Fruit fly (Drosophila melanogaster) whole organism, embryonic: ENCODE data around the gene CG13659.

Experiments used
- CG10543 ChIP-seq: fragments of 200-800 bp; sonication (Bioruptor generic); optimal IDR thresholded peaks from 3 replicates; lab custom pipeline; 2017; ENCODE audit warnings: missing biosample characterization, mild to moderate bottlenecking, missing genetic modification characterization, moderate library complexity
- CG10565 ChIP-seq: fragments of 200-800 bp; sonication (Bioruptor generic); optimal IDR thresholded peaks from 3 replicates; lab custom pipeline; 2016; ENCODE audit warnings: missing biosample characterization, mild to moderate bottlenecking, missing genetic modification characterization
- CG17328 ChIP-seq: fragments of 200-800 bp; sonication (Bioruptor generic); IDR thresholded peaks from 2 replicates; pipeline ENCODE4 v1.3.6; 2022; ENCODE audit warnings: missing biosample characterization, missing genetic modification characterization
- CG34376 ChIP-seq: fragments of 200-800 bp; sonication (Bioruptor generic); optimal IDR thresholded peaks from 2 replicates; lab custom pipeline; 2018; ENCODE audit warnings: missing biosample characterization, mild to moderate bottlenecking, missing genetic modification characterization
- D19B ChIP-seq: fragments of 200-800 bp; sonication (Bioruptor generic); optimal IDR thresholded peaks from 2 replicates; lab custom pipeline; 2017; ENCODE audit warnings: missing biosample characterization, mild to moderate bottlenecking, missing genetic modification characterization
- hbn ChIP-seq: fragments of 200-800 bp; sonication (Bioruptor generic); IDR thresholded peaks from 2 replicates; pipeline ENCODE4 v1.3.6; 2022; ENCODE audit warnings: missing biosample characterization, missing genetic modification characterization; ENCODE audit not compliant: partially characterized antibody
- lbe ChIP-seq: fragments of 200-800 bp; sonication (Bioruptor generic); optimal IDR thresholded peaks from 2 replicates; lab custom pipeline; 2016; ENCODE audit warnings: missing biosample characterization, mild to moderate bottlenecking, missing genetic modification characterization
- lilli ChIP-seq: fragments of 200-800 bp; sonication (Bioruptor generic); optimal IDR thresholded peaks from 3 replicates; lab custom pipeline; 2016; ENCODE audit warnings: missing biosample characterization, missing genetic modification characterization
- prd ChIP-seq, 3 experiments: fragments of >200 bp in 2 of 3; fragments of 200-800 bp in 1 of 3; sonication (Bioruptor generic) in 1 of 3; optimal IDR thresholded peaks in 2 of 3; IDR thresholded peaks in 1 of 3; 2 replicates in 2 of 3; 3 replicates in 1 of 3; pipeline versions ENCODE4 v1.3.6 to Lab custom; 2017 to 2022; ENCODE audit warnings: missing biosample characterization in 1 of 3, missing genetic modification characterization in 1 of 3
- psq ChIP-seq: fragments of 200-800 bp; sonication (Bioruptor generic); optimal IDR thresholded peaks from 2 replicates; lab custom pipeline; 2017; ENCODE audit warnings: missing biosample characterization, missing genetic modification characterization
- sens ChIP-seq: fragments of 200-800 bp; sonication (Bioruptor generic); peaks from one replicate; lab custom pipeline; 2016; ENCODE audit warnings: missing biosample characterization, missing genetic modification characterization
- usp ChIP-seq: fragments of >200 bp; optimal IDR thresholded peaks from 2 replicates; lab custom pipeline; 2017; ENCODE audit warnings: missing biosample characterization, missing genetic modification characterization

dm6 chr3R:25289589-25289988 lies 11.1 kb upstream of the CG13659 start, which contains the start of gene CG11893:
- no peak for TF ChIP-seq usp (GFP tag; lab: Kevin White, UChicago)
- TF ChIP-seq CG10565 (GFP tag; lab: Kevin White, UChicago): no peak
- no peak for TF ChIP-seq psq (GFP tag; lab: Kevin White, UChicago)
- no peak for TF ChIP-seq CG17328 (GFP tag; lab: Robert Waterston, UW)
- TF ChIP-seq hbn: no peak
- no peak for TF ChIP-seq D19B
- no peak for TF ChIP-seq prd (optimal IDR thresholded peaks at IDR 0.05; lab: Kevin White, UChicago)
- TF ChIP-seq prd (GFP tag; IDR thresholded peaks at IDR 0.05; lab: Robert Waterston, UW): no peak
- no peak for TF ChIP-seq lbe (GFP tag; lab: Kevin White, UChicago)
- no peak for TF ChIP-seq sens (GFP tag; lab: Kevin White, UChicago)
- no peak for TF ChIP-seq CG10543 (GFP tag; lab: Kevin White, UChicago)
- TF ChIP-seq CG34376 (GFP tag; lab: Kevin White, UChicago): no peak
- TF ChIP-seq lilli (GFP tag; lab: Kevin White, UChicago): no peak
